Worm (Caenorhabditis elegans): ENCODE data around the gene B0218.5.

DNA sequence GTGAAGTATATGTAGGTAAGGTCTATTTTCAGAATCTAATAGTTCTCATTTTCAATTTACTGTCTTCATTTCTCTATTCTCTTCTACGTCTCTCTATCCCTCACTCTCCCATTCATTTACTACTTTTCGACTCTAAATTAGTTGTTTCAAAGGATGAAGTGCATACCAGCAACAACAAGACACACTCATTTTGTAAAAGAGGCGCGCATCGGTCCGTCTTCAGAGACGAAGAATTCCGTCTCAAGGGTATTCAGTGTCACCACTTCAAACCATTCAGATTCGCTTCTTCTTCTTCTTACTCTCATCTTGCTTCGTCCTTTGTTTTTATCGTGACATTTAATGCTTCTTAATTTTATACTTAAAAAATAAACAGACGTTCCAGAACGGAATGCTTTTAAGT lies 14.3 kb upstream of the B0218.5 start:
- TF ChIP-seq klf-2 (GFP tag; conservative IDR thresholded peaks at IDR 0.05): no peak
- TF ChIP-seq flt-1 (GFP tag; IDR thresholded peaks at IDR 0.05): no peak
- TF ChIP-seq tab-1 (GFP tag; IDR thresholded peaks at IDR 0.05): no peak
- TF ChIP-seq T22C8.4 (GFP tag; IDR thresholded peaks at IDR 0.05): no peak
- TF ChIP-seq ref-1 (GFP tag; conservative IDR thresholded peaks at IDR 0.05): no peak
- no peak for TF ChIP-seq ztf-23 (GFP tag; IDR thresholded peaks at IDR 0.05)
